Worm (Caenorhabditis elegans): ENCODE results near the gene nucb-1.

ce11 chrX:10188493-10188895, 9.0 kb upstream of the nucb-1 start:
- TF ChIP-seq ces-1 (GFP tag; optimal IDR thresholded peaks at IDR 0.05) (no peak), blmp-1 (tag; optimal IDR thresholded peaks at IDR 0.05) (peak; percentile 40), unc-130 (tag; optimal IDR thresholded peaks at IDR 0.05) (peak; percentile 74), lin-13 (GFP tag; optimal IDR thresholded peaks at IDR 0.05) (peak; percentile 42), jun-1 (tag; optimal IDR thresholded peaks at IDR 0.05) (peak; percentile 33), C04F5.9 (tag; optimal IDR thresholded peaks at IDR 0.05) (no peak)
